In the genomic region with DNA sequence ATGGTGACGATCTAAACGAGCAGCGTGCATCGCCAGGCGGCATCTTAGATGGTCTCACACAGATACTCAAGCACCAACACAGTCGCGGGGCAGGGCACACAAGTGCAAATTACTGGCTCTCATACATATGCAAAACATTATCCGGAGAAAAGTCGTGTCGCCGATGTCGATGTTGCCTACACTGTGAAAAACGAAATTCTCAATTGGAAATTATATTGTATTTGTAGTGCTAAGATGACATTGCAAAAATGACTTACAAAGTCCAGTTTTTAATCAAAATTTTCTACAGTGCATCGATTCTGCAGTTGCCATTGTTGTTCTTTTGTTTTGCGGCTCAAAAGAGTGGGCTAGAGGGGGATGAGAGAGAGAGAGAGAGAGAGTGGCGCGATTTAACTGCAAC, we compare ENCODE assay signal across 1 fruit fly cellular context.
A peak's percentile ranks its signal among the peaks of the same experiment; 100 is the strongest.
TF ChIP-seq lines count a peak whose summit lies in the region.

No protein-coding gene starts in this region.

TF ChIP-seq in whole organism, prepupa, 60 proteins besides CTCF, POLR2A, EP300 and RAD21 (continued from another document):
- TF ChIP-seq lz (GFP tag; optimal IDR thresholded peaks at IDR 0.05; lab: Kevin White, UChicago): no peak
- no peak for TF ChIP-seq CG6808 (GFP tag; optimal IDR thresholded peaks at IDR 0.05; lab: Kevin White, UChicago)
- TF ChIP-seq CG3919 (GFP tag; optimal IDR thresholded peaks at IDR 0.05; lab: Kevin White, UChicago): no peak
- TF ChIP-seq CG6792 (GFP tag; optimal IDR thresholded peaks at IDR 0.05; lab: Kevin White, UChicago): no peak
- no peak for TF ChIP-seq acj6 (GFP tag; optimal IDR thresholded peaks at IDR 0.05; lab: Kevin White, UChicago)
- no peak for TF ChIP-seq salr (GFP tag; optimal IDR thresholded peaks at IDR 0.05; lab: Kevin White, UChicago)
- TF ChIP-seq svp (GFP tag; lab: Kevin White, UChicago): peak; percentile 62
- TF ChIP-seq CG6163 (GFP tag; IDR thresholded peaks at IDR 0.05; lab: Robert Waterston, UW): no peak
- no peak for TF ChIP-seq CG11294 (GFP tag; IDR thresholded peaks at IDR 0.05; lab: Robert Waterston, UW)
- no peak for TF ChIP-seq cyc (GFP tag; optimal IDR thresholded peaks at IDR 0.05; lab: Kevin White, UChicago)
- TF ChIP-seq CG15336 (GFP tag; IDR thresholded peaks at IDR 0.05; lab: Robert Waterston, UW): no peak
- TF ChIP-seq Blimp-1 (GFP tag; optimal IDR thresholded peaks at IDR 0.05; lab: Kevin White, UChicago): no peak
- TF ChIP-seq Hr38 (GFP tag; optimal IDR thresholded peaks at IDR 0.05; lab: Kevin White, UChicago): no peak
- peak; percentile 23 for TF ChIP-seq dac (GFP tag; optimal IDR thresholded peaks at IDR 0.05; lab: Kevin White, UChicago)
- no peak for TF ChIP-seq CG16779 (tag; optimal IDR thresholded peaks at IDR 0.05; lab: Kevin White, UChicago)
- TF ChIP-seq CG10631 (GFP tag; optimal IDR thresholded peaks at IDR 0.05; lab: Kevin White, UChicago): no peak
- no peak for TF ChIP-seq ss (GFP tag; optimal IDR thresholded peaks at IDR 0.05; lab: Kevin White, UChicago)
- TF ChIP-seq OdsH (GFP tag; optimal IDR thresholded peaks at IDR 0.05; lab: Kevin White, UChicago): peak; percentile 36
- peak; percentile 34; the same call in 1 of the 3 replicates for TF ChIP-seq eg (GFP tag; IDR thresholded peaks at IDR 0.05; lab: Robert Waterston, UW)
- no peak for TF ChIP-seq Met (GFP tag; optimal IDR thresholded peaks at IDR 0.05; lab: Kevin White, UChicago)
- no peak for TF ChIP-seq Eip75B (GFP tag; optimal IDR thresholded peaks at IDR 0.05; lab: Kevin White, UChicago)
- no peak for TF ChIP-seq CG34406 (GFP tag; optimal IDR thresholded peaks at IDR 0.05; lab: Kevin White, UChicago)
- peak; percentile 4 for TF ChIP-seq CG31627 (GFP tag; optimal IDR thresholded peaks at IDR 0.05; lab: Kevin White, UChicago)
- no peak for TF ChIP-seq Smox (GFP tag; optimal IDR thresholded peaks at IDR 0.05; lab: Kevin White, UChicago)
- TF ChIP-seq fkh (GFP tag; optimal IDR thresholded peaks at IDR 0.05; lab: Kevin White, UChicago): no peak
- peak; percentile 26 for TF ChIP-seq Eip78C (GFP tag; lab: Kevin White, UChicago)
- no peak for TF ChIP-seq dsx (GFP tag; optimal IDR thresholded peaks at IDR 0.05; lab: Kevin White, UChicago; ENCODE audit: poor library complexity, severe bottlenecking)
- peak; percentile 6 for TF ChIP-seq Hr4 (GFP tag; optimal IDR thresholded peaks at IDR 0.05; lab: Kevin White, UChicago)
- no peak for TF ChIP-seq CG10669 (GFP tag; optimal IDR thresholded peaks at IDR 0.05; lab: Kevin White, UChicago)
- TF ChIP-seq pdm3 (GFP tag; optimal IDR thresholded peaks at IDR 0.05; lab: Kevin White, UChicago): peak; percentile 35
- no peak for TF ChIP-seq Eip93F (GFP tag; optimal IDR thresholded peaks at IDR 0.05; lab: Kevin White, UChicago)
- no peak for TF ChIP-seq CG8632 (GFP tag; optimal IDR thresholded peaks at IDR 0.05; lab: Kevin White, UChicago)
- TF ChIP-seq CG3032 (tag; optimal IDR thresholded peaks at IDR 0.05; lab: Kevin White, UChicago): no peak
